Worm (Caenorhabditis elegans) whole organism, late embryonic: ENCODE data around the gene F49F1.17.

Experiments
- C08G9.2 ChIP-seq: sonication (generic microtip); optimal IDR thresholded peaks from 2 replicates; lab custom pipeline; 2016; ENCODE audit warnings: mild to moderate bottlenecking, missing genetic modification characterization, moderate library complexity, missing compliant biosample characterization
- C38D4.7 ChIP-seq: fragments of 200-800 bp; sonication (Bioruptor generic); optimal IDR thresholded peaks from 2 replicates; lab custom pipeline; 2018; ENCODE audit warnings: mild to moderate bottlenecking, missing genetic modification characterization, moderate library complexity, missing compliant biosample characterization
- K02D7.2 ChIP-seq: sonication (generic microtip); optimal IDR thresholded peaks from 2 replicates; lab custom pipeline; 2017; ENCODE audit warnings: mild to moderate bottlenecking, missing genetic modification characterization, missing compliant biosample characterization
- T23F11.4 ChIP-seq: fragments of 200-800 bp; sonication (Bioruptor generic); optimal IDR thresholded peaks from 2 replicates; lab custom pipeline; 2018; ENCODE audit warnings: mild to moderate bottlenecking, missing genetic modification characterization, missing compliant biosample characterization
- Y22D7AL.16 ChIP-seq: sonication (generic microtip); optimal IDR thresholded peaks from 2 replicates; lab custom pipeline; 2016; ENCODE audit warnings: missing genetic modification characterization, missing compliant biosample characterization
- ama-1 ChIP-seq: fragments of 150-350 bp; optimal IDR thresholded peaks from 2 replicates; lab custom pipeline; 2014
- ceh-19 ChIP-seq: fragments of 200-800 bp; sonication (Bioruptor generic); optimal IDR thresholded peaks from 2 replicates; lab custom pipeline; 2018; ENCODE audit warnings: mild to moderate bottlenecking, missing genetic modification characterization, missing compliant biosample characterization
- ceh-22 ChIP-seq: sonication (generic microtip); optimal IDR thresholded peaks from 2 replicates; lab custom pipeline; 2017; ENCODE audit warnings: missing biosample characterization, missing genetic modification characterization
- ceh-24 ChIP-seq: sonication (generic microtip); optimal IDR thresholded peaks from 2 replicates; lab custom pipeline; 2016; ENCODE audit warnings: mild to moderate bottlenecking, missing genetic modification characterization, missing compliant biosample characterization
- ceh-31 ChIP-seq: sonication (generic microtip); optimal IDR thresholded peaks from 2 replicates; lab custom pipeline; 2016; ENCODE audit warnings: missing genetic modification characterization, missing compliant biosample characterization
- ceh-48 ChIP-seq: sonication (generic microtip); optimal IDR thresholded peaks from 2 replicates; lab custom pipeline; 2016; ENCODE audit warnings: missing genetic modification characterization, inconsistent platforms, missing compliant biosample characterization
- dmd-4 ChIP-seq: sonication (generic microtip); optimal IDR thresholded peaks from 2 replicates; lab custom pipeline; 2016; ENCODE audit warnings: borderline replicate concordance, missing genetic modification characterization, missing compliant biosample characterization
- dve-1 ChIP-seq: sonication (generic microtip); optimal IDR thresholded peaks from 2 replicates; lab custom pipeline; 2017; ENCODE audit warnings: antibody characterized with exemption, mild to moderate bottlenecking, missing genetic modification characterization, missing compliant biosample characterization
- elt-4 ChIP-seq: sonication (generic microtip); optimal IDR thresholded peaks from 2 replicates; lab custom pipeline; 2016; ENCODE audit warnings: missing genetic modification characterization, missing compliant biosample characterization
- ets-4 ChIP-seq: sonication (generic microtip); optimal IDR thresholded peaks from 2 replicates; lab custom pipeline; 2016; ENCODE audit warnings: missing genetic modification characterization, missing compliant biosample characterization
- fkh-6 ChIP-seq: sonication (generic microtip); optimal IDR thresholded peaks from 2 replicates; lab custom pipeline; 2016; ENCODE audit warnings: missing genetic modification characterization, missing compliant biosample characterization
- gmeb-2 ChIP-seq: sonication (generic microtip); optimal IDR thresholded peaks from 2 replicates; lab custom pipeline; 2016; ENCODE audit warnings: missing genetic modification characterization, inconsistent platforms, missing compliant biosample characterization
- hlh-13 ChIP-seq: fragments of 200-800 bp; sonication (Bioruptor generic); optimal IDR thresholded peaks from 2 replicates; lab custom pipeline; 2018; ENCODE audit warnings: mild to moderate bottlenecking, missing genetic modification characterization, missing compliant biosample characterization
- hlh-30 ChIP-seq: sonication (generic microtip); optimal IDR thresholded peaks from 2 replicates; lab custom pipeline; 2017; ENCODE audit warnings: antibody characterized with exemption, missing genetic modification characterization, missing compliant biosample characterization; ENCODE audit not compliant: insufficient read depth
- hlh-6 ChIP-seq: sonication (generic microtip); optimal IDR thresholded peaks from 2 replicates; lab custom pipeline; 2016; ENCODE audit warnings: missing genotype, missing genetic modification characterization, missing compliant biosample characterization
- lim-6 ChIP-seq: sonication (generic microtip); optimal IDR thresholded peaks from 2 replicates; lab custom pipeline; 2016; ENCODE audit warnings: missing genetic modification characterization, missing compliant biosample characterization
- lin-11 ChIP-seq: fragments of 200-800 bp; sonication (Bioruptor generic); optimal IDR thresholded peaks from 2 replicates; lab custom pipeline; 2018; ENCODE audit warnings: mild to moderate bottlenecking, missing genetic modification characterization, missing compliant biosample characterization
- madf-2 ChIP-seq: sonication (generic microtip); optimal IDR thresholded peaks from 2 replicates; lab custom pipeline; 2017; ENCODE audit warnings: missing genetic modification characterization, missing compliant biosample characterization
- nfya-1 ChIP-seq: sonication (generic microtip); optimal IDR thresholded peaks from 2 replicates; lab custom pipeline; 2017; ENCODE audit warnings: missing genetic modification characterization, mild to moderate bottlenecking, missing compliant biosample characterization, antibody characterized with exemption, moderate library complexity
- nhr-232 ChIP-seq: sonication (generic microtip); optimal IDR thresholded peaks from 2 replicates; lab custom pipeline; 2016; ENCODE audit warnings: missing genetic modification characterization, missing compliant biosample characterization
- odd-2 ChIP-seq: sonication (generic microtip); optimal IDR thresholded peaks from 2 replicates; lab custom pipeline; 2017; ENCODE audit warnings: antibody characterized with exemption, mild to moderate bottlenecking, missing genetic modification characterization, missing compliant biosample characterization
- pag-3 ChIP-seq: sonication (generic microtip); optimal IDR thresholded peaks from 2 replicates; lab custom pipeline; 2016; ENCODE audit warnings: missing compliant biosample characterization, missing genetic modification characterization, borderline replicate concordance
- pqm-1 ChIP-seq: sonication (generic microtip); optimal IDR thresholded peaks from 2 replicates; lab custom pipeline; 2016; ENCODE audit warnings: missing genetic modification characterization, missing compliant biosample characterization
- pros-1 ChIP-seq: fragments of 150-350 bp; optimal IDR thresholded peaks from 2 replicates; lab custom pipeline; 2014; ENCODE audit warnings: missing biosample characterization, missing genetic modification reagents, missing genetic modification characterization
- ref-2 ChIP-seq: sonication (generic microtip); optimal IDR thresholded peaks from 2 replicates; lab custom pipeline; 2016; ENCODE audit warnings: missing genetic modification characterization, missing compliant biosample characterization
- sox-2 ChIP-seq: fragments of 200-800 bp; sonication (Bioruptor generic); IDR thresholded peaks from 2 replicates; pipeline ENCODE4 v1.3.6; 2022; ENCODE audit warnings: missing genetic modification reagents, missing genetic modification characterization, missing compliant biosample characterization
- sox-4 ChIP-seq: sonication (generic microtip); optimal IDR thresholded peaks from 2 replicates; lab custom pipeline; 2017; ENCODE audit warnings: mild to moderate bottlenecking, missing genetic modification characterization, inconsistent platforms, missing compliant biosample characterization
- tbx-7 ChIP-seq: sonication (generic microtip); optimal IDR thresholded peaks from 2 replicates; lab custom pipeline; 2016; ENCODE audit warnings: missing genotype, missing genetic modification characterization, missing compliant biosample characterization
- ttx-3 ChIP-seq: sonication (generic microtip); optimal IDR thresholded peaks from 2 replicates; lab custom pipeline; 2016; ENCODE audit warnings: missing genetic modification reagents, missing genetic modification characterization, missing compliant biosample characterization
- unc-3 ChIP-seq, 2 experiments: fragments of 200-800 bp in 1 of 2; sonication (Bioruptor generic) in 1 of 2; sonication (generic microtip) in 1 of 2; conservative IDR thresholded peaks in 1 of 2; optimal IDR thresholded peaks in 1 of 2; 2 replicates each; pipeline versions ENCODE4 v1.3.6 to Lab custom; 2016 to 2022; ENCODE audit warnings: missing compliant biosample characterization in 2 of 2, missing genetic modification characterization in 2 of 2, missing genetic modification reagents in 1 of 2
- unc-42 ChIP-seq: sonication (generic microtip); optimal IDR thresholded peaks from 2 replicates; lab custom pipeline; 2016; ENCODE audit warnings: missing genotype, missing genetic modification characterization, missing compliant biosample characterization
- unc-86 ChIP-seq: sonication (generic microtip); optimal IDR thresholded peaks from 2 replicates; lab custom pipeline; 2016; ENCODE audit warnings: missing genetic modification characterization, missing compliant biosample characterization
- ztf-16 ChIP-seq: sonication (generic microtip); optimal IDR thresholded peaks from 2 replicates; lab custom pipeline; 2017; ENCODE audit warnings: missing genetic modification characterization, missing compliant biosample characterization

The F49F1.17 gene

DNA sequence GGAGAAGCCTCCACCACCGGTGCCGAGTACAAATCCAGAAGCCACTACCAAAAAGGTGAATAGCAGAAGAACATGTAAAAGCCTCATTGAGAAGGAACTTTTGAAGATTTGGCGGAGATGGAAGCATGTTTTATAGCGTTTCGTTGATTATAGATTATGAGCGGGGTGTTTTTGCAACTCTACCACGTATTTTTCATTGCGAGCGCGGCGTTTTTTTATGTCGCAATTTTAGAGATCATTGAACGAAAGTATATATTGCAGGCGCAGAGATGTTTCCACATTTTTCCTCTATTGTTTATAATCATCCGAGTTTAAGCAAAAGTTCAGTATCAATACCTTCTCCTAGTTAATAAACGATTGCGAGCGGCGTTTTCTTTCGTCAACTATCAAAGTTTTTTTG, at the start of gene F49F1.17:
Gene F49F1.17, minus strand, starts transcription at position 101 of the 400 bp plus-strand sequence.
- no peak for TF ChIP-seq ttx-3 (tag; lab: Kevin White, UChicago)
- no peak for TF ChIP-seq Y22D7AL.16 (tag; lab: Kevin White, UChicago)
- no peak for TF ChIP-seq hlh-13 (GFP tag; lab: Kevin White, UChicago)
- TF ChIP-seq, all 69 proteins: peak for 0

- no peak for TF ChIP-seq ztf-16
- TF ChIP-seq dmd-4 (tag; lab: Kevin White, UChicago), result no peak
- no peak for TF ChIP-seq ttx-3 (tag; lab: Kevin White, UChicago)
- TF ChIP-seq ceh-48 (tag; lab: Kevin White, UChicago), result no peak
- TF ChIP-seq gmeb-2, result no peak
Measured at ce11 chrIV:4178424-4178823, 42.8 kb upstream of the F49F1.17 start, which contains the start of gene tsen-34. Gene tsen-34 (plus strand): TSS chrIV:4178457.

- TF ChIP-seq lim-6 (tag; lab: Kevin White, UChicago) (no peak), C38D4.7 (GFP tag; lab: Kevin White, UChicago) (no peak), ceh-31 (tag; lab: Kevin White, UChicago) (no peak), C08G9.2 (no peak), ref-2 (tag; lab: Kevin White, UChicago) (no peak), ceh-22 (tag; lab: Kevin White, UChicago) (no peak), pag-3 (tag; lab: Kevin White, UChicago) (no peak), pqm-1 (tag; lab: Kevin White, UChicago) (no peak), sox-2 (GFP tag; lab: Robert Waterston, UW) (no peak), madf-2 (tag; lab: Kevin White, UChicago) (no peak), T23F11.4 (GFP tag; lab: Kevin White, UChicago) (no peak), hlh-30 (tag; lab: Kevin White, UChicago) (no peak)
Measured at ce11 chrIV:4177560-4177959, 41.9 kb upstream of the F49F1.17 start.

ce11 chrIV:4176659-4177058, 41.0 kb upstream of the F49F1.17 start:
- no peak for TF ChIP-seq pros-1 (tag; lab: Kevin White, UChicago)

- TF ChIP-seq elt-4 (tag; lab: Kevin White, UChicago) (no peak), ztf-16 (no peak), unc-3 (GFP tag; conservative IDR thresholded peaks at IDR 0.05; lab: Robert Waterston, UW) (no peak), unc-3 (tag; optimal IDR thresholded peaks at IDR 0.05; lab: Kevin White, UChicago) (no peak), madf-2 (tag; lab: Kevin White, UChicago) (no peak), odd-2 (tag; lab: Kevin White, UChicago) (no peak), ama-1 (lab: Kevin White, UChicago) (no peak), fkh-6 (tag; lab: Kevin White, UChicago) (no peak), ceh-19 (no peak), pqm-1 (tag; lab: Kevin White, UChicago) (no peak), K02D7.2 (tag; lab: Kevin White, UChicago) (no peak)
Measured at ce11 chrIV:4176088-4176487, 40.4 kb upstream of the F49F1.17 start, which contains the start of gene dnj-15. Gene dnj-15 (plus strand): TSS chrIV:4176388.

ce11 chrIV:4173789-4174188, 38.1 kb upstream of the F49F1.17 start, which contains the start of gene rnp-3:
Gene rnp-3 (plus strand): TSS chrIV:4174089.
- TF ChIP-seq ttx-3 (tag; lab: Kevin White, UChicago), result no peak
- no peak for TF ChIP-seq unc-42 (tag; lab: Kevin White, UChicago)
- no peak for TF ChIP-seq unc-86
- no peak for TF ChIP-seq lin-11 (tag; lab: Kevin White, UChicago)
- no peak for TF ChIP-seq ceh-31 (tag; lab: Kevin White, UChicago)
- no peak for TF ChIP-seq fkh-6 (tag; lab: Kevin White, UChicago)
- TF ChIP-seq tbx-7 (tag; lab: Kevin White, UChicago), result no peak
- no peak for TF ChIP-seq nhr-232 (tag; lab: Kevin White, UChicago)
- TF ChIP-seq dve-1 (tag; lab: Kevin White, UChicago), result no peak
- no peak for TF ChIP-seq ceh-24 (tag; lab: Kevin White, UChicago)
- no peak for TF ChIP-seq sox-4 (tag; lab: Kevin White, UChicago)
- no peak for TF ChIP-seq unc-3 (GFP tag; conservative IDR thresholded peaks at IDR 0.05; lab: Robert Waterston, UW)
- TF ChIP-seq unc-3 (tag; optimal IDR thresholded peaks at IDR 0.05; lab: Kevin White, UChicago), result no peak
- TF ChIP-seq ceh-19, result no peak
- TF ChIP-seq nfya-1 (tag; lab: Kevin White, UChicago), result no peak
- no peak for TF ChIP-seq C38D4.7 (GFP tag; lab: Kevin White, UChicago)
- TF ChIP-seq elt-4 (tag; lab: Kevin White, UChicago), result no peak
- TF ChIP-seq hlh-6, result no peak
- TF ChIP-seq ets-4, result no peak
- no peak for TF ChIP-seq gmeb-2
- no peak for TF ChIP-seq odd-2 (tag; lab: Kevin White, UChicago)
